Fruit fly (Drosophila melanogaster): ENCODE measurements around the gene CG15458.

Gene CG15458

DNA sequence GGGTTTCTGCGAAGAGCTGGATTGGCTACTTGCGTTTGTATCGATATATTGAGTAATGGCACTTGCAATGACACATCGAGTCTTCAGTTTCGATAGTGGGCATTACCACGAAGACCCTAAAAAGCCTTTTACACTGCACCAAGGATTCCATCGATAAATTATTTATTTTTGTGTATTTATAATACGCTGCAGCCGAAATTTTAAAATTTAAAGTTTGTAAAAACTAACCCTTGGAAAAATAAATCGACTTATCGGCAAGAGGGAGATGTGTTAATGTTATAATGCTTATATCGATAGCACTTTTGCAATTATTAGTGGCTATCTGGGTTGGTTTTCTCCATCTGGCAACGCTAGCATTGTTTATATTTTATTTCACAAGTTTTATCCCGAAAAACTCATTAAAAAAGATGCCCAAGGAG, 9.8 kb upstream of the CG15458 start, which contains the start of the genes Pp4-19C and cactin (continued):
- peak; percentile 95 for TF ChIP-seq HLH4C (GFP tag; IDR thresholded peaks at IDR 0.05; ENCODE audit: partially characterized antibody)
- peak; percentile 44 for TF ChIP-seq CG17829 (tag; optimal IDR thresholded peaks at IDR 0.05)
- TF ChIP-seq CG17361 (GFP tag; IDR thresholded peaks at IDR 0.05): 0 out of 3 replicates have a peak, but pooled peaks have one; percentile 30
- no peak for TF ChIP-seq gcm (GFP tag; optimal IDR thresholded peaks at IDR 0.05)
- TF ChIP-seq MTF-1 (GFP tag; optimal IDR thresholded peaks at IDR 0.05; ENCODE audit: borderline replicate concordance): no peak
- peak; percentile 62 for TF ChIP-seq Neu2 (GFP tag; optimal IDR thresholded peaks at IDR 0.05; ENCODE audit: borderline replicate concordance)
- TF ChIP-seq CG1233 (GFP tag; optimal IDR thresholded peaks at IDR 0.05): no peak
- peak; percentile 61; the same call in 2 of the 3 replicates for TF ChIP-seq CG11560 (tag; IDR thresholded peaks at IDR 0.05)
- TF ChIP-seq odd (GFP tag; optimal IDR thresholded peaks at IDR 0.05): no peak
- TF ChIP-seq ems (GFP tag; optimal IDR thresholded peaks at IDR 0.05): no peak
- peak; percentile 61; the same call in 1 of the 2 replicates for TF ChIP-seq tna (GFP tag; IDR thresholded peaks at IDR 0.05; ENCODE audit: partially characterized antibody)
- peak; percentile 1 for TF ChIP-seq az2 (GFP tag; optimal IDR thresholded peaks at IDR 0.05)
- no peak for TF ChIP-seq her (GFP tag; optimal IDR thresholded peaks at IDR 0.05)
- peak; percentile 46 for TF ChIP-seq CG30403 (GFP tag; optimal IDR thresholded peaks at IDR 0.05)
- no peak for TF ChIP-seq CG12769 (tag; optimal IDR thresholded peaks at IDR 0.05)
- no peak for TF ChIP-seq tin (GFP tag; optimal IDR thresholded peaks at IDR 0.05)
- no peak for TF ChIP-seq CG31365 (tag; optimal IDR thresholded peaks at IDR 0.05)
- no peak for TF ChIP-seq Lim3 (GFP tag; IDR thresholded peaks at IDR 0.05)
- TF ChIP-seq ato (GFP tag; IDR thresholded peaks at IDR 0.05; ENCODE audit: partially characterized antibody): peak; percentile 74
- no peak for TF ChIP-seq CG9817 (tag; optimal IDR thresholded peaks at IDR 0.05)
- no peak for TF ChIP-seq ATbp (GFP tag; optimal IDR thresholded peaks at IDR 0.05)
- TF ChIP-seq lola (GFP tag; optimal IDR thresholded peaks at IDR 0.05): peak in 1 of 3 experiments; percentile 29
- TF ChIP-seq Elba2 (GFP tag; optimal IDR thresholded peaks at IDR 0.05): peak; percentile 30
- no peak for TF ChIP-seq ac (GFP tag; optimal IDR thresholded peaks at IDR 0.05)
- no peak for TF ChIP-seq z (GFP tag; IDR thresholded peaks at IDR 0.05)
- peak; percentile 88 for TF ChIP-seq Med (GFP tag)
- no peak for TF ChIP-seq Eip74EF (GFP tag; optimal IDR thresholded peaks at IDR 0.05)
- TF ChIP-seq hb (GFP tag; IDR thresholded peaks at IDR 0.05; ENCODE audit: partially characterized antibody): peak; percentile 89
- no peak for TF ChIP-seq jing (GFP tag; optimal IDR thresholded peaks at IDR 0.05)
- TF ChIP-seq CG10462 (GFP tag; optimal IDR thresholded peaks at IDR 0.05): no peak
- TF ChIP-seq E2f2 (GFP tag; IDR thresholded peaks at IDR 0.05): peak; percentile 15; the same call in 1 of the 2 replicates
- TF ChIP-seq cas (GFP tag; IDR thresholded peaks at IDR 0.05): no peak
- no peak for TF ChIP-seq da (GFP tag; optimal IDR thresholded peaks at IDR 0.05)
- TF ChIP-seq ase (GFP tag; IDR thresholded peaks at IDR 0.05): no peak
- no peak for TF ChIP-seq bab2 (GFP tag; optimal IDR thresholded peaks at IDR 0.05)
- peak; percentile 49 for TF ChIP-seq cg (GFP tag; optimal IDR thresholded peaks at IDR 0.05)
- TF ChIP-seq Ets97D (GFP tag; optimal IDR thresholded peaks at IDR 0.05): peak; percentile 30
- no peak for TF ChIP-seq ash1 (GFP tag; optimal IDR thresholded peaks at IDR 0.05)
- TF ChIP-seq CG14860 (GFP tag; IDR thresholded peaks at IDR 0.05; ENCODE audit: partially characterized antibody): peak; percentile 94
- no peak for TF ChIP-seq sima (GFP tag; optimal IDR thresholded peaks at IDR 0.05)
- peak; percentile 82 for TF ChIP-seq zen2 (GFP tag; IDR thresholded peaks at IDR 0.05; ENCODE audit: partially characterized antibody)
- TF ChIP-seq BEAF-32 (GFP tag; optimal IDR thresholded peaks at IDR 0.05): peak; percentile 93
- TF ChIP-seq knrl (GFP tag; IDR thresholded peaks at IDR 0.05; ENCODE audit: partially characterized antibody): peak; percentile 93
- TF ChIP-seq Atf-2 (GFP tag; optimal IDR thresholded peaks at IDR 0.05): no peak
- TF ChIP-seq pho (GFP tag; optimal IDR thresholded peaks at IDR 0.05): peak; percentile 19
- TF ChIP-seq CG10274 (GFP tag; optimal IDR thresholded peaks at IDR 0.05): no peak
- TF ChIP-seq Mes4 (GFP tag; optimal IDR thresholded peaks at IDR 0.05): no peak
- peak; percentile 57; the same call in 1 of the 3 replicates for TF ChIP-seq CG7357 (GFP tag; IDR thresholded peaks at IDR 0.05)
- no peak for TF ChIP-seq CG6813 (GFP tag; optimal IDR thresholded peaks at IDR 0.05)
- no peak for TF ChIP-seq Gsc (GFP tag; IDR thresholded peaks at IDR 0.05)

All from whole organism, embryonic.